Fruit fly (Drosophila melanogaster): ENCODE data around the gene Fit1.

The Fit1 gene

dm6 chr3L:4121589-4121988 lies 18.2 kb downstream of the Fit1 start:
- TF ChIP-seq eve (GFP tag; optimal IDR thresholded peaks at IDR 0.05) = peak in 1 of 2 experiments; percentile 58
- peak; percentile 50 for TF ChIP-seq grau (tag; optimal IDR thresholded peaks at IDR 0.05)
- no peak for TF ChIP-seq CG17829 (tag; optimal IDR thresholded peaks at IDR 0.05)
- TF ChIP-seq NC2β (GFP tag; optimal IDR thresholded peaks at IDR 0.05) = no peak
- no peak for TF ChIP-seq Ets97D (GFP tag; optimal IDR thresholded peaks at IDR 0.05)
- no peak for TF ChIP-seq gem (tag; optimal IDR thresholded peaks at IDR 0.05)
- no peak for TF ChIP-seq CG1602 (GFP tag; optimal IDR thresholded peaks at IDR 0.05)
- TF ChIP-seq CG10462 (GFP tag; optimal IDR thresholded peaks at IDR 0.05) = no peak
- no peak for TF ChIP-seq abd-A (tag; optimal IDR thresholded peaks at IDR 0.05)
- no peak for TF ChIP-seq lmd (GFP tag; IDR thresholded peaks at IDR 0.05)

- TF ChIP-seq CG16815 (GFP tag; optimal IDR thresholded peaks at IDR 0.05) (no peak), CG31365 (tag; optimal IDR thresholded peaks at IDR 0.05) (no peak), CG10209 (GFP tag; optimal IDR thresholded peaks at IDR 0.05) (no peak), CG11456 (GFP tag; IDR thresholded peaks at IDR 0.05) (peak; percentile 63; the same call in 2 of the 3 replicates), CG12659 (GFP tag; optimal IDR thresholded peaks at IDR 0.05) (peak; percentile 72), Bgb (GFP tag; IDR thresholded peaks at IDR 0.05; ENCODE audit: partially characterized antibody) (peak; percentile 62; the same call in 1 of the 2 replicates), CG18262 (tag; optimal IDR thresholded peaks at IDR 0.05) (no peak), Fer1 (GFP tag; optimal IDR thresholded peaks at IDR 0.05) (peak; percentile 82), gfzf (GFP tag; optimal IDR thresholded peaks at IDR 0.05) (no peak), CG13775 (GFP tag; optimal IDR thresholded peaks at IDR 0.05) (no peak), BEAF-32 (GFP tag; optimal IDR thresholded peaks at IDR 0.05) (peak; percentile 10), Stat92E (GFP tag; optimal IDR thresholded peaks at IDR 0.05) (peak in 1 of 3 experiments; percentile 4), CG10959 (GFP tag; IDR thresholded peaks at IDR 0.05) (peak; percentile 33; the same call in 1 of the 2 replicates), CG17361 (GFP tag; IDR thresholded peaks at IDR 0.05) (no peak), Mad (GFP tag; optimal IDR thresholded peaks at IDR 0.05) (no peak), CG10321 (GFP tag; IDR thresholded peaks at IDR 0.05) (no peak), Bteb2 (GFP tag; optimal IDR thresholded peaks at IDR 0.05) (peak; percentile 13), CG13123 (GFP tag; optimal IDR thresholded peaks at IDR 0.05) (no peak), CG12104 (GFP tag; optimal IDR thresholded peaks at IDR 0.05) (peak; percentile 14), Sox102F (GFP tag; optimal IDR thresholded peaks at IDR 0.05) (no peak), CG5180 (GFP tag; optimal IDR thresholded peaks at IDR 0.05) (no peak), Drgx (GFP tag; IDR thresholded peaks at IDR 0.05) (no peak; the same call in 1 of the 2 replicates), CG32767 (GFP tag; IDR thresholded peaks at IDR 0.05) (no peak), CG3065 (GFP tag; optimal IDR thresholded peaks at IDR 0.05) (no peak), Bdp1 (GFP tag; optimal IDR thresholded peaks at IDR 0.05) (no peak), CG3163 (GFP tag; optimal IDR thresholded peaks at IDR 0.05) (no peak), tna (GFP tag; IDR thresholded peaks at IDR 0.05; ENCODE audit: partially characterized antibody) (peak; percentile 42; the same call in 1 of the 2 replicates), en (GFP tag; optimal IDR thresholded peaks at IDR 0.05) (no peak), CG11560 (tag; IDR thresholded peaks at IDR 0.05) (no peak), Hmr (GFP tag; optimal IDR thresholded peaks at IDR 0.05) (peak; percentile 76), Rx (GFP tag; IDR thresholded peaks at IDR 0.05) (no peak), pita (GFP tag; optimal IDR thresholded peaks at IDR 0.05) (no peak), Hr51 (GFP tag; optimal IDR thresholded peaks at IDR 0.05) (no peak), pb (GFP tag; optimal IDR thresholded peaks at IDR 0.05) (peak; percentile 7), dan (GFP tag; IDR thresholded peaks at IDR 0.05) (no peak), CG6254 (GFP tag; optimal IDR thresholded peaks at IDR 0.05) (peak; percentile 1), Asciz (GFP tag; optimal IDR thresholded peaks at IDR 0.05) (peak; percentile 24), ems (GFP tag; optimal IDR thresholded peaks at IDR 0.05) (no peak), CG32532 (GFP tag; IDR thresholded peaks at IDR 0.05) (no peak; the same call in none of the 2 replicates)
Observed at dm6 chr3L:4122185-4122767, 18.9 kb downstream of the Fit1 start, which contains the start of gene Chd64. Gene Chd64 (minus strand): TSS chr3L:4122388.
